Fruit fly (Drosophila melanogaster): Measurements from ENCODE around the gene CG33339.

DNA sequence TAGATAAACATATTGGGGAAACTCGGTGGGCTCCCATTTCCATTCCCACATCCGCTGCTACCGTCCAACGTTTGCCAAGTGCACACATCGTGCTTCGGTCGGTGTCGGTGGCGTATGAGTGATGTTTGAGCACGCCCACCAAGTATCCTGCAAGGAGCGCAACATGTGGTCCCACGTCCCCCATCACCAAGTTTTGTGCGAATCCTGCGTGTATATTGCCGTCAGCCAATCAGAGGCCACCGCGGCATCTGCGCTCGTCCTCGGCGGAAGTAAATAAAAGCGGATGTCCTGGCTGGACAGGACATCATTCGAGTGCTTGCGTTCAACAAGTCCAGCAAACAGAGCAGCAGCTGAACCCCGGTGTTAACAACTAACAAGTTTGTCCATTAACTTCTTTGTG lies 20.4 kb upstream of the CG33339 start, which contains the start of gene Ms:
- no peak for TF ChIP-seq CG42726 (GFP tag; IDR thresholded peaks at IDR 0.05; ENCODE audit: partially characterized antibody)
- TF ChIP-seq nerfin-1 (tag; optimal IDR thresholded peaks at IDR 0.05) = no peak
- no peak for TF ChIP-seq chif (GFP tag; optimal IDR thresholded peaks at IDR 0.05)
- TF ChIP-seq shn (GFP tag; optimal IDR thresholded peaks at IDR 0.05) = no peak
- TF ChIP-seq CG13775 (GFP tag; optimal IDR thresholded peaks at IDR 0.05) = no peak
- no peak for TF ChIP-seq CG3726 (GFP tag; IDR thresholded peaks at IDR 0.05)
- TF ChIP-seq kni (GFP tag; optimal IDR thresholded peaks at IDR 0.05) = no peak
- no peak for TF ChIP-seq Fer2 (tag; optimal IDR thresholded peaks at IDR 0.05)
- no peak for TF ChIP-seq mld (GFP tag; IDR thresholded peaks at IDR 0.05; ENCODE audit: partially characterized antibody)
- no peak for TF ChIP-seq CG8478 (optimal IDR thresholded peaks at IDR 0.05)
- no peak for TF ChIP-seq CG13123 (GFP tag; optimal IDR thresholded peaks at IDR 0.05)
- TF ChIP-seq Med (GFP tag) = no peak
- TF ChIP-seq bcd (GFP tag; optimal IDR thresholded peaks at IDR 0.05) = no peak
- TF ChIP-seq Atf6 (GFP tag; IDR thresholded peaks at IDR 0.05) = no peak

Measured in whole organism, embryonic.